Fruit fly (Drosophila melanogaster) whole organism, embryonic: Measurements from ENCODE around the gene CG31388.
A peak's percentile ranks its signal among the peaks of the same experiment; 100 is the strongest.

ENCODE experiments used
- Atf-2 ChIP-seq: fragments of 200-800 bp; sonication (Bioruptor generic); optimal IDR thresholded peaks from 2 replicates; lab custom pipeline; 2016; ENCODE audit warnings: missing biosample characterization, missing genetic modification characterization
- Atf6 ChIP-seq: fragments of 200-800 bp; sonication (Bioruptor generic); IDR thresholded peaks from 2 replicates; pipeline ENCODE4 v1.3.6; 2022; ENCODE audit warnings: missing biosample characterization, missing genetic modification characterization
- B-H1 ChIP-seq: fragments of 200-800 bp; sonication (Bioruptor generic); IDR thresholded peaks from 3 replicates; pipeline ENCODE4 v1.3.6; 2022; ENCODE audit warnings: missing biosample characterization, missing genetic modification characterization
- CG10431 ChIP-seq: fragments of 200-800 bp; sonication (Bioruptor generic); optimal IDR thresholded peaks from 3 replicates; lab custom pipeline; 2018; ENCODE audit warnings: missing biosample characterization, mild to moderate bottlenecking, missing genetic modification characterization
- CG10565 ChIP-seq: fragments of 200-800 bp; sonication (Bioruptor generic); optimal IDR thresholded peaks from 3 replicates; lab custom pipeline; 2016; ENCODE audit warnings: missing biosample characterization, mild to moderate bottlenecking, missing genetic modification characterization
- CG11560 ChIP-seq: fragments of 200-800 bp; sonication (Bioruptor generic); IDR thresholded peaks from 3 replicates; pipeline ENCODE4 v1.3.6; 2022; ENCODE audit warnings: missing biosample characterization, missing genetic modification characterization
- CG11723 ChIP-seq: fragments of 200-800 bp; sonication (Bioruptor generic); optimal IDR thresholded peaks from 2 replicates; lab custom pipeline; 2017; ENCODE audit warnings: missing biosample characterization, mild to moderate bottlenecking, missing genetic modification characterization
- CG12104 ChIP-seq: fragments of 200-800 bp; sonication (Bioruptor generic); optimal IDR thresholded peaks from 3 replicates; lab custom pipeline; 2016; ENCODE audit warnings: missing biosample characterization, missing genetic modification characterization
- CG13296 ChIP-seq: fragments of 200-800 bp; sonication (Bioruptor generic); optimal IDR thresholded peaks from 3 replicates; lab custom pipeline; 2018; ENCODE audit warnings: missing biosample characterization, mild to moderate bottlenecking, missing genetic modification characterization
- CG1647 ChIP-seq: fragments of 200-800 bp; sonication (Bioruptor generic); optimal IDR thresholded peaks from 3 replicates; lab custom pipeline; 2016; ENCODE audit warnings: missing biosample characterization, missing genetic modification characterization
- CG17385 ChIP-seq: fragments of 200-800 bp; sonication (Bioruptor generic); optimal IDR thresholded peaks from 3 replicates; lab custom pipeline; 2018; ENCODE audit warnings: missing biosample characterization, mild to moderate bottlenecking, missing genetic modification characterization
- CG17802 ChIP-seq: fragments of 200-800 bp; sonication (Bioruptor generic); optimal IDR thresholded peaks from 2 replicates; lab custom pipeline; 2018; ENCODE audit warnings: missing biosample characterization, mild to moderate bottlenecking, missing genetic modification characterization, moderate library complexity
- CG1792 ChIP-seq: fragments of 200-800 bp; sonication (Bioruptor generic); optimal IDR thresholded peaks from 2 replicates; lab custom pipeline; 2016; ENCODE audit warnings: missing biosample characterization, missing genetic modification characterization
- CG18011 ChIP-seq: fragments of 200-800 bp; sonication (Bioruptor generic); optimal IDR thresholded peaks from 2 replicates; lab custom pipeline; 2017; ENCODE audit warnings: missing biosample characterization, missing genetic modification characterization, mild to moderate bottlenecking, moderate library complexity, missing genotype
- CG2120 ChIP-seq: fragments of 200-800 bp; sonication (Bioruptor generic); optimal IDR thresholded peaks from 3 replicates; lab custom pipeline; 2016; ENCODE audit warnings: missing biosample characterization, missing genetic modification characterization
- CG2199 ChIP-seq: fragments of 200-800 bp; sonication (Bioruptor generic); IDR thresholded peaks from 3 replicates; pipeline ENCODE4 v1.3.6; 2022; ENCODE audit warnings: missing biosample characterization, missing genetic modification characterization
- CG3838 ChIP-seq: fragments of 200-800 bp; sonication (Bioruptor generic); optimal IDR thresholded peaks from 3 replicates; lab custom pipeline; 2016; ENCODE audit warnings: missing biosample characterization, missing genetic modification characterization
- CG4282 ChIP-seq: fragments of 200-800 bp; sonication (Bioruptor generic); optimal IDR thresholded peaks from 2 replicates; lab custom pipeline; 2016; ENCODE audit warnings: missing biosample characterization, missing genetic modification characterization
- CG4707 ChIP-seq: fragments of 200-800 bp; sonication (Bioruptor generic); optimal IDR thresholded peaks from 2 replicates; lab custom pipeline; 2018; ENCODE audit warnings: missing biosample characterization, mild to moderate bottlenecking, missing genetic modification characterization, moderate library complexity
- CG4854 ChIP-seq: fragments of 200-800 bp; sonication (Bioruptor generic); optimal IDR thresholded peaks from 2 replicates; lab custom pipeline; 2016; ENCODE audit warnings: missing biosample characterization, missing genetic modification characterization, inconsistent platforms
- CG8359 ChIP-seq: fragments of 200-800 bp; sonication (Bioruptor generic); optimal IDR thresholded peaks from 2 replicates; lab custom pipeline; 2017; ENCODE audit warnings: missing biosample characterization, mild to moderate bottlenecking, missing genetic modification characterization, borderline replicate concordance
- CG9817 ChIP-seq: fragments of 200-800 bp; sonication (Bioruptor generic); optimal IDR thresholded peaks from 2 replicates; lab custom pipeline; 2018; ENCODE audit warnings: missing biosample characterization, mild to moderate bottlenecking, missing genetic modification characterization, moderate library complexity
- Dll ChIP-seq: fragments of 200-800 bp; sonication (Bioruptor generic); IDR thresholded peaks from 4 replicates; pipeline ENCODE4 v1.3.6; 2022; ENCODE audit warnings: missing biosample characterization, missing genetic modification characterization; ENCODE audit not compliant: partially characterized antibody
- Fer3 ChIP-seq: fragments of 200-800 bp; sonication (Bioruptor generic); optimal IDR thresholded peaks from 2 replicates; lab custom pipeline; 2018; ENCODE audit warnings: missing biosample characterization, mild to moderate bottlenecking, missing genetic modification characterization, moderate library complexity
- Hmx ChIP-seq: fragments of 200-800 bp; sonication (Bioruptor generic); optimal IDR thresholded peaks from 2 replicates; lab custom pipeline; 2016; ENCODE audit warnings: missing biosample characterization, missing genetic modification characterization
- Hr51 ChIP-seq, 2 experiments: fragments of 200-800 bp; sonication (Bioruptor generic); optimal IDR thresholded peaks; 2 replicates in 1 of 2; 3 replicates in 1 of 2; lab custom pipeline; 2016 to 2018; ENCODE audit warnings: missing biosample characterization in 2 of 2, missing genetic modification characterization in 2 of 2, mild to moderate bottlenecking in 1 of 2, moderate library complexity in 1 of 2
- MBD-R2 ChIP-seq: fragments of 200-800 bp; sonication (Bioruptor generic); IDR thresholded peaks from 2 replicates; pipeline ENCODE4 v1.3.6; 2022; ENCODE audit warnings: missing biosample characterization, missing genetic modification characterization
- Myb ChIP-seq: fragments of 200-800 bp; sonication (Bioruptor generic); optimal IDR thresholded peaks from 2 replicates; lab custom pipeline; 2016; ENCODE audit warnings: missing biosample characterization, missing genetic modification characterization
- Neu2 ChIP-seq: fragments of 200-800 bp; sonication (Bioruptor generic); optimal IDR thresholded peaks from 3 replicates; lab custom pipeline; 2016; ENCODE audit warnings: missing biosample characterization, missing genetic modification characterization, borderline replicate concordance
- NfI ChIP-seq: fragments of 200-800 bp; sonication (Bioruptor generic); optimal IDR thresholded peaks from 3 replicates; lab custom pipeline; 2018; ENCODE audit warnings: missing biosample characterization, mild to moderate bottlenecking, missing genetic modification characterization, moderate library complexity
- Scr ChIP-seq: fragments of 200-800 bp; sonication (Bioruptor generic); IDR thresholded peaks from 2 replicates; pipeline ENCODE4 v1.3.6; 2022; ENCODE audit warnings: missing biosample characterization, missing genetic modification characterization; ENCODE audit not compliant: partially characterized antibody
- TFAM ChIP-seq: fragments of 200-800 bp; sonication (Bioruptor generic); optimal IDR thresholded peaks from 2 replicates; lab custom pipeline; 2017; ENCODE audit warnings: missing biosample characterization, missing genetic modification characterization, inconsistent platforms
- bowl ChIP-seq: fragments of 200-800 bp; sonication (Bioruptor generic); IDR thresholded peaks from 2 replicates; pipeline ENCODE4 v1.3.6; 2022; ENCODE audit warnings: missing biosample characterization, missing genetic modification characterization
- crol ChIP-seq: fragments of 200-800 bp; sonication (Bioruptor generic); IDR thresholded peaks from 2 replicates; pipeline ENCODE4 v1.3.6; 2022; ENCODE audit warnings: missing biosample characterization, missing genetic modification characterization
- cwo ChIP-seq: fragments of 200-800 bp; sonication (Bioruptor generic); optimal IDR thresholded peaks from 3 replicates; lab custom pipeline; 2017; ENCODE audit warnings: missing biosample characterization, missing genetic modification characterization, mild to moderate bottlenecking, moderate library complexity, missing genetic modification reagents
- dimm ChIP-seq: fragments of 200-800 bp; sonication (Bioruptor generic); IDR thresholded peaks from 2 replicates; pipeline ENCODE4 v1.3.6; 2022; ENCODE audit warnings: missing biosample characterization, missing genetic modification characterization
- emc ChIP-seq: fragments of 200-800 bp; sonication (Bioruptor generic); optimal IDR thresholded peaks from 2 replicates; lab custom pipeline; 2016; ENCODE audit warnings: missing biosample characterization, missing genetic modification characterization
- fd96Cb ChIP-seq: fragments of 200-800 bp; sonication (Bioruptor generic); optimal IDR thresholded peaks from 2 replicates; lab custom pipeline; 2018; ENCODE audit warnings: missing biosample characterization, mild to moderate bottlenecking, missing genetic modification characterization, moderate library complexity
- gfzf ChIP-seq: fragments of 200-800 bp; sonication (Bioruptor generic); optimal IDR thresholded peaks from 2 replicates; lab custom pipeline; 2016; ENCODE audit warnings: missing biosample characterization, mild to moderate bottlenecking, missing genetic modification characterization, moderate library complexity
- hth ChIP-seq: fragments of >200 bp; optimal IDR thresholded peaks from 2 replicates; lab custom pipeline; 2017; ENCODE audit warnings: inconsistent platforms
- lmd ChIP-seq: fragments of 200-800 bp; sonication (Bioruptor generic); IDR thresholded peaks from 2 replicates; pipeline ENCODE4 v1.3.6; 2022; ENCODE audit warnings: missing biosample characterization, missing genetic modification characterization
- lov ChIP-seq, 2 experiments: fragments of 200-800 bp in 1 of 2; fragments of >200 bp in 1 of 2; sonication (Bioruptor generic) in 1 of 2; IDR thresholded peaks in 1 of 2; optimal IDR thresholded peaks in 1 of 2; 2 replicates in 1 of 2; 3 replicates in 1 of 2; pipeline versions ENCODE4 v1.3.6 to Lab custom; 2017 to 2022; ENCODE audit warnings: missing biosample characterization in 1 of 2, missing genetic modification characterization in 1 of 2
- pnt ChIP-seq: fragments of 200-800 bp; sonication (Bioruptor generic); optimal IDR thresholded peaks from 3 replicates; lab custom pipeline; 2016; ENCODE audit warnings: missing biosample characterization, missing genetic modification characterization
- repo ChIP-seq: fragments of 200-800 bp; sonication (Bioruptor generic); optimal IDR thresholded peaks from 2 replicates; lab custom pipeline; 2016; ENCODE audit warnings: missing biosample characterization, missing genetic modification characterization
- schlank ChIP-seq: fragments of 200-800 bp; sonication (Bioruptor generic); optimal IDR thresholded peaks from 2 replicates; lab custom pipeline; 2018; ENCODE audit warnings: missing biosample characterization, mild to moderate bottlenecking, missing genetic modification characterization
- sd ChIP-seq: fragments of 200-800 bp; sonication (Bioruptor generic); optimal IDR thresholded peaks from 3 replicates; lab custom pipeline; 2018; ENCODE audit warnings: missing biosample characterization, mild to moderate bottlenecking, missing genetic modification characterization, moderate library complexity
- toy ChIP-seq: fragments of 200-800 bp; sonication (Bioruptor generic); IDR thresholded peaks from 2 replicates; pipeline ENCODE4 v1.3.6; 2022; ENCODE audit warnings: missing biosample characterization, missing genetic modification characterization
- usp ChIP-seq: fragments of >200 bp; optimal IDR thresholded peaks from 2 replicates; lab custom pipeline; 2017; ENCODE audit warnings: missing biosample characterization, missing genetic modification characterization

The CG31388 gene

DNA sequence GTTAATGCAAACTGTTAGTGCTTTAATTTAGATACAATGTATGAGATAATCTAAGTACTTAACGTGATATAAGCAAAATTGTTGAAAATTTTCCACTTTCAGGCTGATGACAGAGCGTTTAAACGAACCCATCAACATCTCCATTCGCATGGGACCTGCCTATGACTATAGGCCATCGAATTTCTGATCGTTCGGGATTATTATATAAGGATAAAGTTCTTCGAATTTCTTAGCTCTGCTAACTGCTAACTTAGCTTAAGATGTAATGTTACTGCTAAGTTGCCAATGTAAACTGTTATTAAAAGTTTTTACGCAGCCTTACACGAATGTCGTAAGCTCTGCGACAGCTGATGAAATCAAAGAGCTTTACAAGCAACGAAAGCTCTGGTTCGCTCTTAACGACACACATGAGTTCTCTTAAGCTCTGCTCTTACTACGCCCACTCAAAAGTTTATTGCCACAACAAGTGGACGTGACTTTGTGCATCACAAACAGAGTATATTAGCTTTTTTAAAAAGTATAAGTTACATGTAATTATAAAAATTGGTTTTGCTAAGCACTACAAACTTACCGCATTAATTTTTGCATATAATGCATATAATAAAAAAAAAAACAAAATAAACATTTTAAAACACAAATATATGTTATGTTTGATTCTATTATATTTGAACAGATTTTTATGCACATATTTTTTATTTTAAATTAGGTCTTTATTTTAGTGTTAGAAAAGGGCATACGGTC is 40.8 kb upstream of the CG31388 start (continued):
- TF ChIP-seq Dll (GFP tag; lab: Robert Waterston, UW) (no peak), gfzf (GFP tag; lab: Kevin White, UChicago) (peak; percentile 3), usp (GFP tag; lab: Kevin White, UChicago) (no peak), CG10565 (GFP tag; lab: Kevin White, UChicago) (peak; percentile 77), Atf6 (GFP tag; lab: Robert Waterston, UW) (peak; percentile 99), cwo (GFP tag; lab: Kevin White, UChicago) (peak; percentile 98), NfI (peak; percentile 98), CG11723 (GFP tag; lab: Kevin White, UChicago) (peak; percentile 96), TFAM (peak; percentile 69), CG1792 (GFP tag; lab: Kevin White, UChicago) (peak; percentile 88), repo (GFP tag; lab: Kevin White, UChicago) (peak; percentile 65), CG9817 (tag; lab: Kevin White, UChicago) (peak; percentile 98), pnt (peak; percentile 81), Hmx (GFP tag; lab: Kevin White, UChicago) (peak; percentile 82), schlank (tag; lab: Kevin White, UChicago) (peak; percentile 89), toy (GFP tag; lab: Robert Waterston, UW) (peak; percentile 93), Neu2 (no peak), CG12104 (GFP tag; lab: Kevin White, UChicago) (peak; percentile 98), CG4282 (GFP tag; lab: Kevin White, UChicago) (no peak), crol (GFP tag; lab: Robert Waterston, UW) (peak; percentile 73), bowl (GFP tag; lab: Robert Waterston, UW) (peak; percentile 91), CG17385 (GFP tag; lab: Kevin White, UChicago) (peak; percentile 96), Hr51 (GFP tag; optimal IDR thresholded peaks at IDR 0.05; lab: Kevin White, UChicago) (peak; percentile 93 to 100), CG3838 (GFP tag; lab: Kevin White, UChicago) (peak; percentile 94), emc (peak; percentile 85), lov (optimal IDR thresholded peaks at IDR 0.05; lab: Kevin White, UChicago) (no peak), lov (GFP tag; IDR thresholded peaks at IDR 0.05; lab: Robert Waterston, UW) (peak; percentile 88; the same call in 2 of the 3 replicates), lmd (GFP tag; lab: Robert Waterston, UW) (peak; percentile 99), hth (lab: Kevin White, UChicago) (no peak), CG2120 (GFP tag; lab: Kevin White, UChicago) (peak; percentile 98), CG4707 (GFP tag; lab: Kevin White, UChicago) (peak; percentile 82), sd (tag; lab: Kevin White, UChicago) (peak; percentile 94), dimm (GFP tag; lab: Robert Waterston, UW) (peak; percentile 94), CG2199 (GFP tag; lab: Robert Waterston, UW) (peak; percentile 96), Scr (no peak), Fer3 (tag; lab: Kevin White, UChicago) (peak; percentile 98), MBD-R2 (peak; percentile 94), CG1647 (GFP tag; lab: Kevin White, UChicago) (peak; percentile 81), fd96Cb (tag; lab: Kevin White, UChicago) (peak; percentile 99), CG13296 (GFP tag; lab: Kevin White, UChicago) (peak; percentile 99), CG18011 (peak; percentile 90), Myb (GFP tag; lab: Kevin White, UChicago) (peak; percentile 69), CG17802 (tag; lab: Kevin White, UChicago) (peak; percentile 88), B-H1 (GFP tag; lab: Robert Waterston, UW) (peak; percentile 98), Atf-2 (peak; percentile 74), CG8359 (peak; percentile 93), CG10431 (peak; percentile 97), CG11560 (tag; lab: Robert Waterston, UW) (peak; percentile 93), CG4854 (peak; percentile 85)
